Fruit fly (Drosophila melanogaster): ENCODE data around the gene wol.
A peak's percentile ranks its signal among the peaks of the same experiment; 100 is the strongest.

wol gene

DNA sequence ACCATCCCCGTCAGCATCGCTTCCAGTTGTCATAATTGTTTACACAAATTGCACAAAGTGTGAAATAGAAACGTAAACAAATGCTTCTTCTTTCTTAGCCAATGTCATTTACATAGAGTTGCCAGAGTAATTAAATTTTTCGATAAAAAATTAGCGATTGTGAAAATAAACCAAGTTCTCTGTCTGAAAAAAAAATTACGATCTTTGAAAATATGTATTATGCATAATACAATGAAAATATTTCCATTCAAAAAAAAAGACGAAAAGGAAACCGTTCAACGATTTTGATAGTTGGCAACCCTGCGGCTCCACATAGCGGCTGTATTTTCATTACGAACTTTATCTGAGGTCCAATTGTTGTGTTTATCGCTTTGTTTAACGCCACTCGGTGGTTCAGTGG is 8.3 kb upstream of the wol start, which contains the start of the genes CG7810 and CG7806 (continued):
- TF ChIP-seq CG30403 (GFP tag; optimal IDR thresholded peaks at IDR 0.05) (peak; percentile 93), Jarid2 (GFP tag; optimal IDR thresholded peaks at IDR 0.05) (peak; percentile 28), ind (GFP tag; optimal IDR thresholded peaks at IDR 0.05) (peak; percentile 87), CG8478 (optimal IDR thresholded peaks at IDR 0.05) (no peak), CG11085 (GFP tag; IDR thresholded peaks at IDR 0.05) (peak; percentile 69), Hand (GFP tag; optimal IDR thresholded peaks at IDR 0.05) (peak; percentile 69), Dfd (GFP tag; optimal IDR thresholded peaks at IDR 0.05) (no peak), ranshi (GFP tag; IDR thresholded peaks at IDR 0.05) (peak; percentile 89), h (optimal IDR thresholded peaks at IDR 0.05) (no peak), CG12769 (tag; optimal IDR thresholded peaks at IDR 0.05) (no peak), ATbp (GFP tag; optimal IDR thresholded peaks at IDR 0.05) (no peak), CG15696 (tag; optimal IDR thresholded peaks at IDR 0.05) (peak; percentile 74), prd (optimal IDR thresholded peaks at IDR 0.05) (no peak), prd (GFP tag; IDR thresholded peaks at IDR 0.05) (peak; percentile 87), peb (GFP tag; IDR thresholded peaks at IDR 0.05) (peak; percentile 66), aop (GFP tag; IDR thresholded peaks at IDR 0.05) (0 out of 2 replicates have a peak, but pooled peaks have one; percentile 29), CG10979 (tag; optimal IDR thresholded peaks at IDR 0.05) (peak; percentile 88), ap (GFP tag; IDR thresholded peaks at IDR 0.05) (peak; percentile 69), CG7372 (GFP tag; IDR thresholded peaks at IDR 0.05) (peak; percentile 81), HLH4C (GFP tag; IDR thresholded peaks at IDR 0.05; ENCODE audit: partially characterized antibody) (peak; percentile 52), CG10654 (GFP tag; optimal IDR thresholded peaks at IDR 0.05) (peak; percentile 86), Awh (GFP tag; IDR thresholded peaks at IDR 0.05) (peak; percentile 80), CG10462 (GFP tag; optimal IDR thresholded peaks at IDR 0.05) (peak; percentile 82), CG13424 (tag; optimal IDR thresholded peaks at IDR 0.05) (peak; percentile 94), CG11695 (GFP tag; IDR thresholded peaks at IDR 0.05) (peak; percentile 94), unpg (GFP tag; optimal IDR thresholded peaks at IDR 0.05) (peak; percentile 96), Deaf1 (tag; optimal IDR thresholded peaks at IDR 0.05) (no peak), CG7556 (GFP tag; optimal IDR thresholded peaks at IDR 0.05) (peak; percentile 89), Sry-δ (GFP tag; optimal IDR thresholded peaks at IDR 0.05) (peak; percentile 76), CG2202 (tag; optimal IDR thresholded peaks at IDR 0.05) (peak; percentile 87), fd96Cb (tag; optimal IDR thresholded peaks at IDR 0.05) (peak; percentile 89), CG12071 (GFP tag; optimal IDR thresholded peaks at IDR 0.05) (no peak), disco-r (GFP tag; optimal IDR thresholded peaks at IDR 0.05) (peak; percentile 82), stc (GFP tag; IDR thresholded peaks at IDR 0.05) (peak; percentile 92), CG18262 (tag; optimal IDR thresholded peaks at IDR 0.05) (peak; percentile 90), al (GFP tag; IDR thresholded peaks at IDR 0.05) (peak; percentile 83), row (GFP tag; IDR thresholded peaks at IDR 0.05) (peak; percentile 97), CG13624 (GFP tag; optimal IDR thresholded peaks at IDR 0.05) (peak; percentile 89), CG10959 (GFP tag; IDR thresholded peaks at IDR 0.05) (peak; percentile 82), pita (GFP tag; optimal IDR thresholded peaks at IDR 0.05) (no peak), CG11247 (GFP tag; IDR thresholded peaks at IDR 0.05) (peak; percentile 88), Dp (GFP tag; optimal IDR thresholded peaks at IDR 0.05) (peak; percentile 36), Dad (GFP tag; optimal IDR thresholded peaks at IDR 0.05) (peak; percentile 86), Vsx1 (GFP tag; optimal IDR thresholded peaks at IDR 0.05) (no peak), pfk (GFP tag; optimal IDR thresholded peaks at IDR 0.05) (no peak), jigr1 (GFP tag; IDR thresholded peaks at IDR 0.05) (no peak; the same call in 2 of the 3 replicates), CG3995 (GFP tag; optimal IDR thresholded peaks at IDR 0.05) (peak; percentile 60), CG18476 (GFP tag; optimal IDR thresholded peaks at IDR 0.05) (peak; percentile 82), ab (GFP tag; optimal IDR thresholded peaks at IDR 0.05) (peak; percentile 54), wor (GFP tag; IDR thresholded peaks at IDR 0.05) (peak; percentile 75), CG4328 (GFP tag; optimal IDR thresholded peaks at IDR 0.05) (peak; percentile 77), exex (tag; optimal IDR thresholded peaks at IDR 0.05) (peak; percentile 75)
